Worm (Caenorhabditis elegans) whole organism, L4 larva: ENCODE data around the gene F44B9.8.
A peak's percentile ranks its signal among the peaks of the same experiment; 100 is the strongest.

Source experiments
- D1046.2 ChIP-seq: fragments of 200-800 bp; sonication (Bioruptor generic); IDR thresholded peaks from 2 replicates; pipeline ENCODE4 v1.3.6; 2022; ENCODE audit warnings: missing genetic modification characterization, missing compliant biosample characterization
- F26F4.8 ChIP-seq: fragments of 200-800 bp; sonication (Bioruptor generic); conservative IDR thresholded peaks from 2 replicates; pipeline ENCODE4 v1.3.6; 2022; ENCODE audit warnings: missing genetic modification characterization, missing compliant biosample characterization
- F37D6.2 ChIP-seq: sonication (generic microtip); optimal IDR thresholded peaks from 2 replicates; lab custom pipeline; 2016; ENCODE audit warnings: mild to moderate bottlenecking, missing genetic modification characterization, missing compliant biosample characterization
- F44E2.7 ChIP-seq: fragments of 200-800 bp; sonication (Bioruptor generic); IDR thresholded peaks from 2 replicates; pipeline ENCODE4 v2.1.2; 2022; ENCODE audit warnings: missing genetic modification characterization, missing compliant biosample characterization
- F49E8.2 ChIP-seq: sonication (generic microtip); optimal IDR thresholded peaks from 2 replicates; lab custom pipeline; 2016; ENCODE audit warnings: missing compliant biosample characterization, mild to moderate bottlenecking, missing genetic modification characterization, borderline replicate concordance
- R02D3.7 ChIP-seq: fragments of 150-350 bp; sonication (generic microtip); optimal IDR thresholded peaks from 3 replicates; lab custom pipeline; 2014; ENCODE audit warnings: missing biosample characterization, missing genetic modification characterization
- T20F7.1 ChIP-seq: fragments of 200-800 bp; sonication (Bioruptor generic); optimal IDR thresholded peaks from 2 replicates; lab custom pipeline; 2018; ENCODE audit warnings: mild to moderate bottlenecking, missing genetic modification characterization, missing compliant biosample characterization
- T26A8.4 ChIP-seq: fragments of 200-800 bp; sonication (Bioruptor generic); IDR thresholded peaks from 2 replicates; pipeline ENCODE4 v1.3.6; 2022; ENCODE audit warnings: missing genetic modification characterization, missing compliant biosample characterization
- Y48G9A.11 ChIP-seq: fragments of 200-800 bp; sonication (Bioruptor generic); IDR thresholded peaks from 2 replicates; pipeline ENCODE4 v1.3.6; 2022; ENCODE audit warnings: missing genetic modification reagents, missing genetic modification characterization, missing compliant biosample characterization
- Y75B8A.6 ChIP-seq: fragments of 200-800 bp; sonication (Bioruptor generic); IDR thresholded peaks from 2 replicates; pipeline ENCODE4 v1.3.6; 2022; ENCODE audit warnings: missing genetic modification reagents, missing genetic modification characterization, missing compliant biosample characterization
- aha-1 ChIP-seq: fragments of 150-350 bp; peaks from one replicate; lab custom pipeline; 2014; ENCODE audit warnings: missing biosample characterization, missing genetic modification characterization
- aly-2 ChIP-seq: sonication (generic microtip); optimal IDR thresholded peaks from 2 replicates; lab custom pipeline; 2018; ENCODE audit warnings: missing biosample characterization, missing genetic modification characterization
- ama-1 ChIP-seq: fragments of 150-350 bp; optimal IDR thresholded peaks from 2 replicates; lab custom pipeline; 2014; ENCODE audit warnings: inconsistent platforms, mixed read lengths
- arid-1 ChIP-seq: fragments of 200-800 bp; sonication (Bioruptor generic); conservative IDR thresholded peaks from 2 replicates; pipeline ENCODE4 v1.3.6; 2022; ENCODE audit warnings: missing genetic modification reagents, missing genetic modification characterization, missing compliant biosample characterization
- ceh-44 ChIP-seq: fragments of 200-800 bp; sonication (Bioruptor generic); IDR thresholded peaks from 2 replicates; pipeline ENCODE4 v1.3.6; 2022; ENCODE audit warnings: missing genetic modification reagents, missing genetic modification characterization, missing compliant biosample characterization
- ceh-62 ChIP-seq: sonication (generic microtip); optimal IDR thresholded peaks from 2 replicates; lab custom pipeline; 2017; ENCODE audit warnings: missing biosample characterization, missing genetic modification characterization
- ceh-82 ChIP-seq: sonication (generic microtip); optimal IDR thresholded peaks from 2 replicates; lab custom pipeline; 2017; ENCODE audit warnings: missing biosample characterization, missing genetic modification characterization
- ctbp-1 ChIP-seq: fragments of 200-800 bp; sonication (Bioruptor generic); IDR thresholded peaks from 2 replicates; pipeline ENCODE4 v1.3.6; 2022; ENCODE audit warnings: missing genetic modification reagents, missing genetic modification characterization, missing compliant biosample characterization
- daf-8 ChIP-seq: fragments of 200-800 bp; sonication (Bioruptor generic); IDR thresholded peaks from 2 replicates; pipeline ENCODE4 v1.3.6; 2022; ENCODE audit warnings: missing genetic modification characterization, missing compliant biosample characterization
- dpl-1 ChIP-seq: fragments of 150-350 bp; optimal IDR thresholded peaks from 2 replicates; lab custom pipeline; 2014; ENCODE audit warnings: missing biosample characterization, missing genetic modification reagents, missing genetic modification characterization
- dve-1 ChIP-seq: sonication (generic microtip); optimal IDR thresholded peaks from 2 replicates; lab custom pipeline; 2017; ENCODE audit warnings: antibody characterized with exemption, mild to moderate bottlenecking, missing genetic modification characterization, missing compliant biosample characterization; ENCODE audit not compliant: insufficient read depth
- egl-27 ChIP-seq: sonication (generic microtip); optimal IDR thresholded peaks from 3 replicates; lab custom pipeline; 2017; ENCODE audit warnings: missing biosample characterization, missing genetic modification reagents, missing genetic modification characterization
- hlh-11 ChIP-seq: fragments of 200-800 bp; sonication (Bioruptor generic); optimal IDR thresholded peaks from 2 replicates; lab custom pipeline; 2018; ENCODE audit warnings: mild to moderate bottlenecking, missing genetic modification characterization, missing compliant biosample characterization
- hlh-30 ChIP-seq: sonication (generic microtip); optimal IDR thresholded peaks from 2 replicates; lab custom pipeline; 2017; ENCODE audit warnings: antibody characterized with exemption, mild to moderate bottlenecking, missing genetic modification characterization, missing compliant biosample characterization; ENCODE audit not compliant: insufficient read depth
- hmg-1.1 ChIP-seq: fragments of 200-800 bp; sonication (Bioruptor generic); IDR thresholded peaks from 2 replicates; pipeline ENCODE4 v1.3.6; 2022; ENCODE audit warnings: missing genetic modification reagents, missing genetic modification characterization, missing compliant biosample characterization
- lin-13 ChIP-seq: fragments of 150-350 bp; optimal IDR thresholded peaks from 2 replicates; lab custom pipeline; 2014; ENCODE audit warnings: missing biosample characterization, missing genetic modification reagents, missing genetic modification characterization
- lin-15B ChIP-seq: fragments of 150-350 bp; sonication (generic microtip); optimal IDR thresholded peaks from 3 replicates; lab custom pipeline; 2014; ENCODE audit warnings: missing biosample characterization, missing genetic modification characterization
- lin-29 ChIP-seq: fragments of 200-800 bp; sonication (Bioruptor generic); IDR thresholded peaks from 2 replicates; pipeline ENCODE4 v1.3.6; 2022; ENCODE audit warnings: missing genetic modification reagents, missing genetic modification characterization, missing compliant biosample characterization
- lin-38 ChIP-seq: fragments of 200-800 bp; sonication (Bioruptor generic); IDR thresholded peaks from 2 replicates; pipeline ENCODE4 v1.3.6; 2022; ENCODE audit warnings: missing genetic modification reagents, missing genetic modification characterization, missing compliant biosample characterization
- madf-5 ChIP-seq, 2 experiments: fragments of 200-800 bp; sonication (Bioruptor generic); IDR thresholded peaks; 2 replicates each; pipeline ENCODE4 v1.3.6; 2022; ENCODE audit warnings: missing compliant biosample characterization in 2 of 2, missing genetic modification characterization in 2 of 2
- madf-9 ChIP-seq: fragments of 200-800 bp; sonication (Bioruptor generic); conservative IDR thresholded peaks from 2 replicates; pipeline ENCODE4 v1.3.6; 2022; ENCODE audit warnings: missing genetic modification reagents, missing genetic modification characterization, missing compliant biosample characterization
- mep-1 ChIP-seq: fragments of 150-350 bp; sonication (generic microtip); optimal IDR thresholded peaks from 3 replicates; lab custom pipeline; 2014; ENCODE audit warnings: missing biosample characterization, missing genetic modification characterization
- nhr-10 ChIP-seq: fragments of 150-350 bp; optimal IDR thresholded peaks from 2 replicates; lab custom pipeline; 2014; ENCODE audit warnings: missing biosample characterization, missing genetic modification characterization
- nhr-11 ChIP-seq: fragments of 150-350 bp; optimal IDR thresholded peaks from 2 replicates; lab custom pipeline; 2014; ENCODE audit warnings: missing biosample characterization, missing genetic modification characterization
- nhr-111 ChIP-seq: fragments of 200-800 bp; sonication (Bioruptor generic); optimal IDR thresholded peaks from 2 replicates; lab custom pipeline; 2018; ENCODE audit warnings: mild to moderate bottlenecking, missing genetic modification characterization, missing compliant biosample characterization
- nhr-237 ChIP-seq: sonication (generic microtip); optimal IDR thresholded peaks from 2 replicates; lab custom pipeline; 2017; ENCODE audit warnings: missing biosample characterization, missing genetic modification characterization
- nhr-41 ChIP-seq: fragments of 200-800 bp; sonication (Bioruptor generic); IDR thresholded peaks from 2 replicates; pipeline ENCODE4 v1.3.6; 2022; ENCODE audit warnings: missing genetic modification reagents, missing genetic modification characterization, missing compliant biosample characterization
- nhr-42 ChIP-seq: fragments of 200-800 bp; sonication (Bioruptor generic); IDR thresholded peaks from 2 replicates; pipeline ENCODE4 v1.3.6; 2022; ENCODE audit warnings: missing genetic modification characterization, missing compliant biosample characterization
- nhr-77 ChIP-seq: fragments of 150-350 bp; optimal IDR thresholded peaks from 2 replicates; lab custom pipeline; 2014; ENCODE audit warnings: missing biosample characterization, missing genetic modification characterization
- pha-4 ChIP-seq, 2 experiments: fragments of 150-350 bp in 1 of 2; fragments of 200-800 bp in 1 of 2; sonication (Bioruptor generic) in 1 of 2; IDR thresholded peaks in 1 of 2; optimal IDR thresholded peaks in 1 of 2; 2 replicates each; pipeline versions ENCODE4 v1.3.6 to Lab custom; 2014 to 2022; ENCODE audit warnings: missing genetic modification characterization in 2 of 2, missing genetic modification reagents in 2 of 2, missing biosample characterization in 1 of 2, missing compliant biosample characterization in 1 of 2
- php-3 ChIP-seq: fragments of 200-800 bp; sonication (Bioruptor generic); IDR thresholded peaks from 2 replicates; pipeline ENCODE4 v1.3.6; 2022; ENCODE audit warnings: missing genetic modification reagents, missing genetic modification characterization, missing compliant biosample characterization
- pqm-1 ChIP-seq: sonication (generic microtip); optimal IDR thresholded peaks from 2 replicates; lab custom pipeline; 2017; ENCODE audit warnings: missing biosample characterization, missing genetic modification characterization
- rbr-2 ChIP-seq: sonication (generic microtip); optimal IDR thresholded peaks from 2 replicates; lab custom pipeline; 2016; ENCODE audit warnings: missing genotype, missing genetic modification characterization, missing compliant biosample characterization
- saeg-2 ChIP-seq: fragments of 200-800 bp; sonication (Bioruptor generic); IDR thresholded peaks from 2 replicates; pipeline ENCODE4 v1.3.6; 2022; ENCODE audit warnings: missing genetic modification reagents, missing genetic modification characterization, missing compliant biosample characterization
- skn-1 ChIP-seq: fragments of 150-350 bp; optimal IDR thresholded peaks from 2 replicates; lab custom pipeline; 2014; ENCODE audit warnings: missing biosample characterization, missing genetic modification characterization
- snpc-4 ChIP-seq: fragments of 150-350 bp; optimal IDR thresholded peaks from 2 replicates; lab custom pipeline; 2014; ENCODE audit warnings: missing biosample characterization, missing genetic modification characterization
- spr-3 ChIP-seq: fragments of 200-800 bp; sonication (Bioruptor generic); optimal IDR thresholded peaks from 2 replicates; lab custom pipeline; 2018; ENCODE audit warnings: mild to moderate bottlenecking, missing genetic modification characterization, missing compliant biosample characterization
- tra-1 ChIP-seq: fragments of 200-800 bp; sonication (Bioruptor generic); IDR thresholded peaks from 2 replicates; pipeline ENCODE4 v1.3.6; 2022; ENCODE audit warnings: missing genetic modification reagents, missing genetic modification characterization, missing compliant biosample characterization
- unc-130 ChIP-seq: sonication (generic microtip); optimal IDR thresholded peaks from 2 replicates; lab custom pipeline; 2016; ENCODE audit warnings: missing genetic modification reagents, missing genetic modification characterization, missing compliant biosample characterization
- unc-62 ChIP-seq, 3 experiments: fragments of 150-350 bp in 1 of 3; sonication (generic microtip); optimal IDR thresholded peaks in 2 of 3; peaks in 1 of 3; 1 replicate in 1 of 3; 2 replicates in 2 of 3; lab custom pipeline; 2014 to 2017; ENCODE audit warnings: missing biosample characterization in 3 of 3, missing genetic modification characterization in 3 of 3, missing genetic modification reagents in 3 of 3, missing genotype in 1 of 3
- vab-7 ChIP-seq: fragments of 200-800 bp; sonication (Bioruptor generic); IDR thresholded peaks from 2 replicates; pipeline ENCODE4 v1.3.6; 2022; ENCODE audit warnings: missing genetic modification reagents, missing genetic modification characterization, missing compliant biosample characterization
- ztf-7 ChIP-seq: fragments of 150-350 bp; optimal IDR thresholded peaks from 2 replicates; lab custom pipeline; 2014; ENCODE audit warnings: missing biosample characterization, missing genetic modification characterization

The F44B9.8 gene

DNA sequence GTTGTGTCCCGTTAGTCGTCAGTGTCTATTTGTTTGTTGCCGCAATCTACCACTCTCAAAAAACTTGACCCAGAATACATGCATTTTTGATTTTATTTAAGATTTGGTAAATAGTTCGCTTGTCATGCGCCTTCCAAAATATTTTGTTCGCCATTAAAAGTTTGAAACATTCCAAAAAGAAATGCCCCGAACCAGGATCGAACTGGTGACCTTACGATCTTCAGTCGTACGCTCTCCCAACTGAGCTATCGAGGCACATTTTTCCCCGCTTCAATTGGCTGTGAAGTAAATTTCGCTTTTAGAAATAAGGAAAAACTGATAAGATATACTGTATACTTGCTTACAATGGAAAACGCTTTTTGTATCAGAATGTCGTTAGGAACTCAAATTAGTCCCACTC lies 51.2 kb downstream of the F44B9.8 start (continued):
- TF ChIP-seq unc-62 (GFP tag; optimal IDR thresholded peaks at IDR 0.05 in 1 of 2; lab: Kevin White, UChicago) (peak in 1 of 2 experiments; percentile 57), unc-62 (tag; optimal IDR thresholded peaks at IDR 0.05; lab: Kevin White, UChicago) (no peak), dpl-1 (no peak), nhr-11 (tag; lab: Kevin White, UChicago) (no peak), hlh-30 (tag; lab: Kevin White, UChicago) (peak; percentile 0), F26F4.8 (GFP tag; lab: Robert Waterston, UW) (no peak), lin-15B (no peak), madf-9 (peak; percentile 38; the same call in 1 of the 2 replicates), arid-1 (GFP tag; lab: Robert Waterston, UW) (0 out of 2 replicates have a peak, but pooled peaks have one; percentile 13), nhr-237 (tag; lab: Kevin White, UChicago) (no peak), pha-4 (GFP tag; IDR thresholded peaks at IDR 0.05; lab: Robert Waterston, UW) (peak; percentile 31; the same call in 1 of the 2 replicates), pha-4 (tag; optimal IDR thresholded peaks at IDR 0.05; lab: Kevin White, UChicago) (no peak), lin-13 (GFP tag; lab: Kevin White, UChicago) (no peak), php-3 (GFP tag; lab: Robert Waterston, UW) (no peak), lin-38 (GFP tag; lab: Robert Waterston, UW) (no peak), Y48G9A.11 (GFP tag; lab: Robert Waterston, UW) (no peak), saeg-2 (GFP tag; lab: Robert Waterston, UW) (no peak), mep-1 (no peak), daf-8 (GFP tag; lab: Robert Waterston, UW) (no peak), F49E8.2 (tag; lab: Kevin White, UChicago) (no peak), T20F7.1 (no peak), egl-27 (no peak), ceh-62 (no peak), pqm-1 (no peak), aha-1 (tag; lab: Kevin White, UChicago) (peak; percentile 60), rbr-2 (tag; lab: Kevin White, UChicago) (no peak), skn-1 (no peak), madf-5 (GFP tag; IDR thresholded peaks at IDR 0.05; lab: Robert Waterston, UW) (no peak), hlh-11 (tag; lab: Kevin White, UChicago) (no peak), R02D3.7 (tag; lab: Kevin White, UChicago) (no peak), snpc-4 (tag; lab: Kevin White, UChicago) (no peak), nhr-111 (no peak), nhr-10 (tag; lab: Kevin White, UChicago) (no peak), nhr-42 (no peak), T26A8.4 (GFP tag; lab: Robert Waterston, UW) (no peak), ctbp-1 (GFP tag; lab: Robert Waterston, UW) (0 out of 2 replicates have a peak, but pooled peaks have one; percentile 19), tra-1 (no peak), lin-29 (no peak), D1046.2 (GFP tag; lab: Robert Waterston, UW) (no peak), nhr-77 (tag; lab: Kevin White, UChicago) (no peak), unc-130 (GFP tag; lab: Kevin White, UChicago) (no peak), F37D6.2 (no peak), ztf-7 (tag; lab: Kevin White, UChicago) (no peak), spr-3 (no peak), nhr-41 (GFP tag; lab: Robert Waterston, UW) (no peak), ceh-82 (tag; lab: Kevin White, UChicago) (no peak), ama-1 (lab: Kevin White, UChicago) (no peak), vab-7 (0 out of 2 replicates have a peak, but pooled peaks have one; percentile 48), dve-1 (tag; lab: Kevin White, UChicago) (no peak), F44E2.7 (GFP tag; lab: Robert Waterston, UW) (0 out of 2 replicates have a peak, but pooled peaks have one; percentile 45), aly-2 (tag; lab: Kevin White, UChicago) (no peak), ceh-44 (GFP tag; lab: Robert Waterston, UW) (no peak), Y75B8A.6 (GFP tag; lab: Robert Waterston, UW) (no peak), hmg-1.1 (no peak)
